Worm (Caenorhabditis elegans) whole organism, late embryonic: ENCODE data around the gene his-8.
"Not testable (repeated sequence)": the region's sequence is repeated elsewhere in the genome, so short reads cannot be mapped to it uniquely, and the experiment has no call there.

ENCODE experiments used
- C38D4.7 ChIP-seq: fragments of 200-800 bp; sonication (Bioruptor generic); optimal IDR thresholded peaks from 2 replicates; lab custom pipeline; 2018; ENCODE audit warnings: mild to moderate bottlenecking, missing genetic modification characterization, moderate library complexity, missing compliant biosample characterization
- K02D7.2 ChIP-seq: sonication (generic microtip); optimal IDR thresholded peaks from 2 replicates; lab custom pipeline; 2017; ENCODE audit warnings: mild to moderate bottlenecking, missing genetic modification characterization, missing compliant biosample characterization
- K09A11.1 ChIP-seq: sonication (generic microtip); optimal IDR thresholded peaks from 2 replicates; lab custom pipeline; 2017; ENCODE audit warnings: antibody characterized with exemption, mild to moderate bottlenecking, missing genetic modification characterization, missing compliant biosample characterization; ENCODE audit not compliant: insufficient read depth
- ahr-1 ChIP-seq: sonication (generic microtip); optimal IDR thresholded peaks from 2 replicates; lab custom pipeline; 2016; ENCODE audit warnings: missing genetic modification characterization, missing compliant biosample characterization
- ama-1 ChIP-seq: fragments of 150-350 bp; optimal IDR thresholded peaks from 2 replicates; lab custom pipeline; 2014
- ceh-18 ChIP-seq: sonication (generic microtip); optimal IDR thresholded peaks from 2 replicates; lab custom pipeline; 2016; ENCODE audit warnings: missing genetic modification characterization, missing compliant biosample characterization
- ceh-22 ChIP-seq: sonication (generic microtip); optimal IDR thresholded peaks from 2 replicates; lab custom pipeline; 2017; ENCODE audit warnings: missing biosample characterization, missing genetic modification characterization
- ceh-24 ChIP-seq: sonication (generic microtip); optimal IDR thresholded peaks from 2 replicates; lab custom pipeline; 2016; ENCODE audit warnings: mild to moderate bottlenecking, missing genetic modification characterization, missing compliant biosample characterization
- ceh-30 ChIP-seq: fragments of 150-350 bp; optimal IDR thresholded peaks from 2 replicates; lab custom pipeline; 2014; ENCODE audit warnings: missing biosample characterization, missing genetic modification characterization
- ceh-31 ChIP-seq: sonication (generic microtip); optimal IDR thresholded peaks from 2 replicates; lab custom pipeline; 2016; ENCODE audit warnings: missing genetic modification characterization, missing compliant biosample characterization
- ceh-34 ChIP-seq: sonication (generic microtip); optimal IDR thresholded peaks from 2 replicates; lab custom pipeline; 2016; ENCODE audit warnings: mild to moderate bottlenecking, missing genetic modification characterization, missing compliant biosample characterization
- ceh-45 ChIP-seq: fragments of 200-800 bp; sonication (Bioruptor generic); IDR thresholded peaks from 2 replicates; pipeline ENCODE4 v1.3.6; 2022; ENCODE audit warnings: missing genetic modification reagents, missing genetic modification characterization, missing compliant biosample characterization
- ceh-48 ChIP-seq: sonication (generic microtip); optimal IDR thresholded peaks from 2 replicates; lab custom pipeline; 2016; ENCODE audit warnings: missing genetic modification characterization, inconsistent platforms, missing compliant biosample characterization
- ceh-6 ChIP-seq: fragments of 200-800 bp; sonication (Bioruptor generic); optimal IDR thresholded peaks from 2 replicates; lab custom pipeline; 2018; ENCODE audit warnings: mild to moderate bottlenecking, missing genetic modification characterization, missing compliant biosample characterization
- che-1 ChIP-seq: sonication (generic microtip); optimal IDR thresholded peaks from 2 replicates; lab custom pipeline; 2016; ENCODE audit warnings: mild to moderate bottlenecking, missing genetic modification characterization, missing compliant biosample characterization
- elt-4 ChIP-seq: sonication (generic microtip); optimal IDR thresholded peaks from 2 replicates; lab custom pipeline; 2016; ENCODE audit warnings: missing genetic modification characterization, missing compliant biosample characterization
- eyg-1 ChIP-seq: sonication (generic microtip); optimal IDR thresholded peaks from 2 replicates; lab custom pipeline; 2016; ENCODE audit warnings: missing genotype, missing genetic modification characterization, missing compliant biosample characterization
- fkh-10 ChIP-seq: fragments of 150-350 bp; optimal IDR thresholded peaks from 2 replicates; lab custom pipeline; 2014; ENCODE audit warnings: missing biosample characterization, missing genetic modification reagents, missing genetic modification characterization
- fkh-6 ChIP-seq: sonication (generic microtip); optimal IDR thresholded peaks from 2 replicates; lab custom pipeline; 2016; ENCODE audit warnings: missing genetic modification characterization, missing compliant biosample characterization
- hlh-13 ChIP-seq: fragments of 200-800 bp; sonication (Bioruptor generic); optimal IDR thresholded peaks from 2 replicates; lab custom pipeline; 2018; ENCODE audit warnings: mild to moderate bottlenecking, missing genetic modification characterization, missing compliant biosample characterization
- hlh-30 ChIP-seq: sonication (generic microtip); optimal IDR thresholded peaks from 2 replicates; lab custom pipeline; 2017; ENCODE audit warnings: antibody characterized with exemption, missing genetic modification characterization, missing compliant biosample characterization; ENCODE audit not compliant: insufficient read depth
- hlh-6 ChIP-seq: sonication (generic microtip); optimal IDR thresholded peaks from 2 replicates; lab custom pipeline; 2016; ENCODE audit warnings: missing genotype, missing genetic modification characterization, missing compliant biosample characterization
- hlh-8 ChIP-seq: sonication (generic microtip); optimal IDR thresholded peaks from 2 replicates; lab custom pipeline; 2016; ENCODE audit warnings: missing genotype, missing genetic modification characterization, missing compliant biosample characterization
- lin-11 ChIP-seq: fragments of 200-800 bp; sonication (Bioruptor generic); optimal IDR thresholded peaks from 2 replicates; lab custom pipeline; 2018; ENCODE audit warnings: mild to moderate bottlenecking, missing genetic modification characterization, missing compliant biosample characterization
- madf-2 ChIP-seq: sonication (generic microtip); optimal IDR thresholded peaks from 2 replicates; lab custom pipeline; 2017; ENCODE audit warnings: missing genetic modification characterization, missing compliant biosample characterization
- nhr-11 ChIP-seq: fragments of 150-350 bp; optimal IDR thresholded peaks from 2 replicates; lab custom pipeline; 2014; ENCODE audit warnings: missing biosample characterization, missing genetic modification characterization
- nhr-232 ChIP-seq: sonication (generic microtip); optimal IDR thresholded peaks from 2 replicates; lab custom pipeline; 2016; ENCODE audit warnings: missing genetic modification characterization, missing compliant biosample characterization
- npax-4 ChIP-seq: sonication (generic microtip); optimal IDR thresholded peaks from 2 replicates; lab custom pipeline; 2016; ENCODE audit warnings: missing genetic modification characterization, missing compliant biosample characterization
- pat-9 ChIP-seq: fragments of 200-800 bp; sonication (Bioruptor generic); optimal IDR thresholded peaks from 2 replicates; lab custom pipeline; 2018; ENCODE audit warnings: mild to moderate bottlenecking, missing genetic modification characterization, moderate library complexity, missing compliant biosample characterization
- pax-1 ChIP-seq: fragments of 150-350 bp; optimal IDR thresholded peaks from 2 replicates; lab custom pipeline; 2014; ENCODE audit warnings: missing biosample characterization, missing genetic modification characterization
- pqm-1 ChIP-seq: sonication (generic microtip); optimal IDR thresholded peaks from 2 replicates; lab custom pipeline; 2016; ENCODE audit warnings: missing genetic modification characterization, missing compliant biosample characterization
- pros-1 ChIP-seq: fragments of 150-350 bp; optimal IDR thresholded peaks from 2 replicates; lab custom pipeline; 2014; ENCODE audit warnings: missing biosample characterization, missing genetic modification reagents, missing genetic modification characterization
- ref-2 ChIP-seq: sonication (generic microtip); optimal IDR thresholded peaks from 2 replicates; lab custom pipeline; 2016; ENCODE audit warnings: missing genetic modification characterization, missing compliant biosample characterization
- sox-2 ChIP-seq: fragments of 200-800 bp; sonication (Bioruptor generic); IDR thresholded peaks from 2 replicates; pipeline ENCODE4 v1.3.6; 2022; ENCODE audit warnings: missing genetic modification reagents, missing genetic modification characterization, missing compliant biosample characterization
- syd-9 ChIP-seq: sonication (generic microtip); optimal IDR thresholded peaks from 2 replicates; lab custom pipeline; 2016; ENCODE audit warnings: mild to moderate bottlenecking, missing genetic modification characterization, moderate library complexity, missing compliant biosample characterization
- tbx-7 ChIP-seq: sonication (generic microtip); optimal IDR thresholded peaks from 2 replicates; lab custom pipeline; 2016; ENCODE audit warnings: missing genotype, missing genetic modification characterization, missing compliant biosample characterization
- ttx-3 ChIP-seq: sonication (generic microtip); optimal IDR thresholded peaks from 2 replicates; lab custom pipeline; 2016; ENCODE audit warnings: missing genetic modification reagents, missing genetic modification characterization, missing compliant biosample characterization
- unc-3 ChIP-seq, 2 experiments: fragments of 200-800 bp in 1 of 2; sonication (Bioruptor generic) in 1 of 2; sonication (generic microtip) in 1 of 2; conservative IDR thresholded peaks in 1 of 2; optimal IDR thresholded peaks in 1 of 2; 2 replicates each; pipeline versions ENCODE4 v1.3.6 to Lab custom; 2016 to 2022; ENCODE audit warnings: missing compliant biosample characterization in 2 of 2, missing genetic modification characterization in 2 of 2, missing genetic modification reagents in 1 of 2
- unc-86 ChIP-seq: sonication (generic microtip); optimal IDR thresholded peaks from 2 replicates; lab custom pipeline; 2016; ENCODE audit warnings: missing genetic modification characterization, missing compliant biosample characterization
- ztf-16 ChIP-seq: sonication (generic microtip); optimal IDR thresholded peaks from 2 replicates; lab custom pipeline; 2017; ENCODE audit warnings: missing genetic modification characterization, missing compliant biosample characterization

The his-8 gene

ce11 chrV:8534534-8535283, 1.8 kb upstream of the his-8 start, which contains the start of the genes his-6 and his-5:
his-6 (minus strand) TSS chrV:8534977.
his-5 (plus strand) TSS chrV:8535214.
- TF ChIP-seq ceh-31 (tag; lab: Kevin White, UChicago) = peak; percentile 52
- TF ChIP-seq sox-2 (GFP tag; lab: Robert Waterston, UW) = peak; percentile 30
- TF ChIP-seq unc-3 (GFP tag; conservative IDR thresholded peaks at IDR 0.05; lab: Robert Waterston, UW) = peak; percentile 61
- TF ChIP-seq unc-3 (tag; optimal IDR thresholded peaks at IDR 0.05; lab: Kevin White, UChicago) = not testable (repeated sequence)
- peak; percentile 51 for TF ChIP-seq ref-2 (tag; lab: Kevin White, UChicago)

- no peak for TF ChIP-seq pax-1 (tag; lab: Kevin White, UChicago)
- no peak for TF ChIP-seq che-1 (tag; lab: Kevin White, UChicago)
- no peak for TF ChIP-seq K09A11.1
- no peak for TF ChIP-seq ceh-48
- no peak for TF ChIP-seq npax-4 (tag; lab: Kevin White, UChicago)
- no peak for TF ChIP-seq eyg-1 (tag; lab: Kevin White, UChicago)
- no peak for TF ChIP-seq ztf-16
- no peak for TF ChIP-seq ttx-3 (tag; lab: Kevin White, UChicago)
- TF ChIP-seq fkh-10 (GFP tag; lab: Kevin White, UChicago) = no peak
- TF ChIP-seq pros-1 = no peak
- no peak for TF ChIP-seq tbx-7 (tag; lab: Kevin White, UChicago)
- no peak for TF ChIP-seq hlh-13
- TF ChIP-seq ceh-34 (tag; lab: Kevin White, UChicago) = no peak
- TF ChIP-seq hlh-8 (tag; lab: Kevin White, UChicago) = no peak
Observed at ce11 chrV:8533916-8534315, 1.0 kb upstream of the his-8 start.

ce11 chrV:8529219-8529618, 3.7 kb downstream of the his-8 start, which contains the start of gene otpl-5:
otpl-5 (plus strand) TSS chrV:8529519.
- TF ChIP-seq C38D4.7 (GFP tag; lab: Kevin White, UChicago) = no peak
- TF ChIP-seq sox-2 (GFP tag; lab: Robert Waterston, UW) = no peak
- no peak for TF ChIP-seq syd-9 (tag; lab: Kevin White, UChicago)
- no peak for TF ChIP-seq ceh-34 (tag; lab: Kevin White, UChicago)
- TF ChIP-seq lin-11 = no peak
- no peak for TF ChIP-seq nhr-11 (tag; lab: Kevin White, UChicago)
- no peak for TF ChIP-seq ceh-24 (tag; lab: Kevin White, UChicago)
- no peak for TF ChIP-seq fkh-10 (GFP tag; lab: Kevin White, UChicago)
- no peak for TF ChIP-seq madf-2
- TF ChIP-seq ceh-18 (tag; lab: Kevin White, UChicago) = no peak
- TF ChIP-seq unc-86 (tag; lab: Kevin White, UChicago) = no peak
- no peak for TF ChIP-seq hlh-6
- TF ChIP-seq ahr-1 = no peak
- TF ChIP-seq pros-1 = no peak
- no peak for TF ChIP-seq tbx-7 (tag; lab: Kevin White, UChicago)
- no peak for TF ChIP-seq ceh-45 (GFP tag; lab: Robert Waterston, UW)
- TF ChIP-seq pat-9 (tag; lab: Kevin White, UChicago) = no peak
- no peak for TF ChIP-seq pqm-1 (tag; lab: Kevin White, UChicago)
- TF ChIP-seq ceh-22 (tag; lab: Kevin White, UChicago) = no peak

- no peak for TF ChIP-seq ceh-31 (tag; lab: Kevin White, UChicago)
- TF ChIP-seq pros-1 = no peak
- no peak for TF ChIP-seq ceh-30 (tag; lab: Kevin White, UChicago)
- no peak for TF ChIP-seq ceh-24 (tag; lab: Kevin White, UChicago)
- no peak for TF ChIP-seq fkh-6
- TF ChIP-seq ceh-6 (GFP tag; lab: Kevin White, UChicago) = no peak
- TF ChIP-seq ceh-18 (tag; lab: Kevin White, UChicago) = no peak
- TF ChIP-seq K02D7.2 = no peak
- no peak for TF ChIP-seq madf-2
- no peak for TF ChIP-seq hlh-30 (tag; lab: Kevin White, UChicago)
- TF ChIP-seq unc-86 (tag; lab: Kevin White, UChicago) = no peak
- no peak for TF ChIP-seq nhr-232 (tag; lab: Kevin White, UChicago)
- TF ChIP-seq ztf-16 = no peak
- no peak for TF ChIP-seq syd-9 (tag; lab: Kevin White, UChicago)
- TF ChIP-seq fkh-10 (GFP tag; lab: Kevin White, UChicago) = no peak
- no peak for TF ChIP-seq elt-4 (tag; lab: Kevin White, UChicago)
- TF ChIP-seq ama-1 (lab: Kevin White, UChicago) = no peak
Observed at ce11 chrV:8525774-8526173, 7.1 kb downstream of the his-8 start, which contains the start of gene otpl-6. otpl-6 (plus strand) TSS chrV:8526074.
